Worm (Caenorhabditis elegans): Measurements from ENCODE around the gene lntl-1.

The lntl-1 gene

ce11 chrIV:5755922-5756321, 51.0 kb downstream of the lntl-1 start:
- no peak for TF ChIP-seq tab-1 (GFP tag; IDR thresholded peaks at IDR 0.05)
- TF ChIP-seq ref-1 (GFP tag; conservative IDR thresholded peaks at IDR 0.05): no peak
- no peak for TF ChIP-seq flt-1 (GFP tag; IDR thresholded peaks at IDR 0.05)

- TF ChIP-seq T22C8.4 (GFP tag; IDR thresholded peaks at IDR 0.05) (no peak), flt-1 (GFP tag; IDR thresholded peaks at IDR 0.05) (no peak), med-1 (GFP tag; optimal IDR thresholded peaks at IDR 0.05; ENCODE audit: insufficient read depth) (no peak), klf-2 (GFP tag; conservative IDR thresholded peaks at IDR 0.05) (no peak), tab-1 (GFP tag; IDR thresholded peaks at IDR 0.05) (no peak), ztf-29 (GFP tag; IDR thresholded peaks at IDR 0.05) (no peak), ztf-23 (GFP tag; IDR thresholded peaks at IDR 0.05) (no peak), cog-1 (tag; optimal IDR thresholded peaks at IDR 0.05) (no peak), ref-1 (GFP tag; conservative IDR thresholded peaks at IDR 0.05) (no peak)
These were observed 52.1 kb downstream of the lntl-1 start for ce11 chrIV:5754821-5755220.

- TF ChIP-seq klf-2 (GFP tag; conservative IDR thresholded peaks at IDR 0.05): no peak
- TF ChIP-seq med-1 (GFP tag; optimal IDR thresholded peaks at IDR 0.05; ENCODE audit: insufficient read depth): no peak
- no peak for TF ChIP-seq cog-1 (tag; optimal IDR thresholded peaks at IDR 0.05)
- no peak for TF ChIP-seq flt-1 (GFP tag; IDR thresholded peaks at IDR 0.05)
- TF ChIP-seq ztf-23 (GFP tag; IDR thresholded peaks at IDR 0.05): no peak
These were observed 52.8 kb downstream of the lntl-1 start for ce11 chrIV:5753954-5754543.

DNA sequence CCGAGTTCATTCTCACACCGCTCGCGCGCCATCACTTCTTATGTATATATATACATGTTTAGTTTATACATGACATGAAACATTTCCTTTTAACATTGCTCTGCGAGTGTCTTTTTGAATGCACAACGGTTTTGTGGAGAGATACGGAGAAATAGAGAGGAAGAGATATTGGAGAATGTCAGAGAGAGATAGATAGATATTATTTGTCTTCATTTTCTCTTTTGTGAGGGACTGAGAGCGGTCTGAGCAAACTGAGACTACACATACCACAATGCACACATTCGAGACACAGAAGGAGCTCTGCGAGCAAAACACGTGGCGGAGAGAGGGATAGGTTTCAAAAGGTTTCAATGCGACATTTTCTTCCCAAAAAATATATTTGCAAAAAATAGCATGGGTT, 53.6 kb downstream of the lntl-1 start:
- no peak for TF ChIP-seq T22C8.4 (GFP tag; IDR thresholded peaks at IDR 0.05)
- TF ChIP-seq cog-1 (tag; optimal IDR thresholded peaks at IDR 0.05): peak; percentile 31
- 0 out of 2 replicates have a peak, but pooled peaks have one; percentile 30 for TF ChIP-seq flt-1 (GFP tag; IDR thresholded peaks at IDR 0.05)

DNA sequence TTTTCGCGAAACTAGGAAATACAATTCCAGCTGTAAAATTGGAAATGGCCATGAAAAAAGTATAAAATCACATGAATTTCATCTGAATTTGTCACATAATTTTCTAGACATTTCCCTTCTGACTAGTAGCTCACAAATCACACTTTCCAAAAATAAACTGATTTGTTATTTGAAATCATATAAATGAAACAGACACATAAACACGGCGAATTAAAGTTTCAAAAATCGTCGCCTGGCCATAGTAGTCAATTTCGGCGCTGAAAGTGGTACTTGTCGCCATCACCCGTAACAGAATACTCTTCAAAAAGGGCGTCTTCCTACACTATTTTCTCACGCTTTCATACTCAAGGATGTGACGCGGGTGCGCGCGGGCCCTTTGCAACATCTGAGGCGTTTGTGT, 54.2 kb downstream of the lntl-1 start:
- TF ChIP-seq tab-1 (GFP tag; IDR thresholded peaks at IDR 0.05): no peak

ce11 chrIV:5751997-5752396, 54.9 kb downstream of the lntl-1 start:
- TF ChIP-seq ref-1 (GFP tag; conservative IDR thresholded peaks at IDR 0.05): no peak
